Fruit fly (Drosophila melanogaster) whole organism, adult: ENCODE data around the gene PIP82.

Source experiments
- CG11617 ChIP-seq: fragments of 200-800 bp; sonication (Bioruptor generic); optimal IDR thresholded peaks from 2 replicates; lab custom pipeline; 2017; ENCODE audit warnings: mild to moderate bottlenecking, missing biosample characterization, missing genetic modification reagents, missing genetic modification characterization
- CG12768 ChIP-seq: fragments of 200-800 bp; sonication (Bioruptor generic); optimal IDR thresholded peaks from 2 replicates; lab custom pipeline; 2017; ENCODE audit warnings: missing biosample characterization, missing genetic modification characterization, mild to moderate bottlenecking, moderate library complexity, missing genetic modification reagents
- CG14711 ChIP-seq: fragments of 200-800 bp; sonication (Bioruptor generic); optimal IDR thresholded peaks from 2 replicates; lab custom pipeline; 2018; ENCODE audit warnings: missing biosample characterization, mild to moderate bottlenecking, missing genetic modification characterization, moderate library complexity
- CG1620 ChIP-seq: fragments of 200-800 bp; sonication (Bioruptor generic); optimal IDR thresholded peaks from 2 replicates; lab custom pipeline; 2016; ENCODE audit warnings: missing biosample characterization, missing genetic modification characterization
- CG33017 ChIP-seq: fragments of 200-800 bp; sonication (Bioruptor generic); optimal IDR thresholded peaks from 2 replicates; lab custom pipeline; 2018; ENCODE audit warnings: missing biosample characterization, mild to moderate bottlenecking, missing genetic modification characterization, moderate library complexity
- CG5204 ChIP-seq: fragments of 200-800 bp; sonication (Bioruptor generic); optimal IDR thresholded peaks from 2 replicates; lab custom pipeline; 2016; ENCODE audit warnings: missing biosample characterization, missing genetic modification characterization
- CG7045 ChIP-seq: fragments of 200-800 bp; sonication (Bioruptor generic); optimal IDR thresholded peaks from 2 replicates; lab custom pipeline; 2017; ENCODE audit warnings: missing biosample characterization, mild to moderate bottlenecking, missing genetic modification characterization
- CG7101 ChIP-seq: fragments of 200-800 bp; sonication (Bioruptor generic); optimal IDR thresholded peaks from 2 replicates; lab custom pipeline; 2018; ENCODE audit warnings: missing biosample characterization, mild to moderate bottlenecking, missing genetic modification characterization, moderate library complexity
- Clk ChIP-seq: fragments of 200-800 bp; sonication (Bioruptor generic); optimal IDR thresholded peaks from 2 replicates; lab custom pipeline; 2017; ENCODE audit warnings: missing biosample characterization, missing genetic modification characterization
- Crg-1 ChIP-seq: fragments of 200-800 bp; sonication (Bioruptor generic); optimal IDR thresholded peaks from 2 replicates; lab custom pipeline; 2016; ENCODE audit warnings: missing biosample characterization, missing genetic modification characterization
- Hr96 ChIP-seq: fragments of 200-800 bp; sonication (Bioruptor generic); optimal IDR thresholded peaks from 2 replicates; lab custom pipeline; 2016; ENCODE audit warnings: missing biosample characterization, missing genetic modification characterization
- Mnt ChIP-seq: fragments of 200-800 bp; sonication (Bioruptor generic); optimal IDR thresholded peaks from 2 replicates; lab custom pipeline; 2016; ENCODE audit warnings: missing biosample characterization, mild to moderate bottlenecking, missing genetic modification characterization
- bab1 ChIP-seq: fragments of 200-800 bp; sonication (Bioruptor generic); optimal IDR thresholded peaks from 3 replicates; lab custom pipeline; 2019; ENCODE audit warnings: missing biosample characterization, mild to moderate bottlenecking, missing genetic modification characterization, moderate library complexity
- cic ChIP-seq: fragments of 200-800 bp; sonication (Bioruptor generic); optimal IDR thresholded peaks from 2 replicates; lab custom pipeline; 2017; ENCODE audit warnings: missing biosample characterization, mild to moderate bottlenecking, missing genetic modification characterization, moderate library complexity
- cnc ChIP-seq, 2 experiments: fragments of >200 bp; optimal IDR thresholded peaks; 2 replicates each; lab custom pipeline; 2017
- kay ChIP-seq: fragments of 200-800 bp; sonication (Bioruptor generic); peaks from one replicate; lab custom pipeline; 2016; ENCODE audit warnings: missing biosample characterization, missing genetic modification characterization, borderline replicate concordance
- ovo ChIP-seq: fragments of 200-800 bp; sonication (Bioruptor generic); optimal IDR thresholded peaks from 2 replicates; lab custom pipeline; 2016; ENCODE audit warnings: missing biosample characterization, missing genetic modification characterization
- pad ChIP-seq: fragments of 200-800 bp; sonication (Bioruptor generic); optimal IDR thresholded peaks from 3 replicates; lab custom pipeline; 2017; ENCODE audit warnings: missing biosample characterization, missing genetic modification characterization, mild to moderate bottlenecking, moderate library complexity, missing genetic modification reagents
- tj ChIP-seq: fragments of 200-800 bp; sonication (Bioruptor generic); optimal IDR thresholded peaks from 3 replicates; lab custom pipeline; 2017; ENCODE audit warnings: missing biosample characterization, mild to moderate bottlenecking, missing genetic modification characterization, moderate library complexity
- toe ChIP-seq: fragments of 200-800 bp; sonication (Bioruptor generic); optimal IDR thresholded peaks from 2 replicates; lab custom pipeline; 2016; ENCODE audit warnings: missing biosample characterization, missing genetic modification characterization

Gene PIP82

dm6 chrX:8512251-8512650 lies 17.2 kb downstream of the PIP82 start:
- no peak for TF ChIP-seq cic (GFP tag; lab: Kevin White, UChicago)
- no peak for TF ChIP-seq CG12768 (GFP tag; lab: Kevin White, UChicago)
- TF ChIP-seq Hr96 (GFP tag; lab: Kevin White, UChicago), result no peak
- no peak for TF ChIP-seq Mnt (GFP tag; lab: Kevin White, UChicago)
- TF ChIP-seq ovo (GFP tag; lab: Kevin White, UChicago), result no peak
- no peak for TF ChIP-seq bab1 (GFP tag; lab: Kevin White, UChicago)
- TF ChIP-seq CG11617 (GFP tag; lab: Kevin White, UChicago), result no peak
- TF ChIP-seq CG14711 (tag; lab: Kevin White, UChicago), result no peak
- TF ChIP-seq CG7045 (GFP tag; lab: Kevin White, UChicago), result no peak
- no peak for TF ChIP-seq CG5204 (GFP tag; lab: Kevin White, UChicago)
- TF ChIP-seq CG7101 (tag; lab: Kevin White, UChicago), result no peak
- no peak for TF ChIP-seq pad (GFP tag; lab: Kevin White, UChicago)
- TF ChIP-seq CG1620, result no peak
- TF ChIP-seq toe (GFP tag; lab: Kevin White, UChicago), result no peak
- TF ChIP-seq kay (GFP tag; lab: Kevin White, UChicago), result no peak
- TF ChIP-seq Crg-1 (GFP tag; lab: Kevin White, UChicago), result no peak
- TF ChIP-seq tj, result no peak
- TF ChIP-seq cnc (optimal IDR thresholded peaks at IDR 0.05; lab: Kevin White, UChicago), result no peak
- no peak for TF ChIP-seq Clk (GFP tag; lab: Kevin White, UChicago)

- TF ChIP-seq toe (GFP tag; lab: Kevin White, UChicago), result no peak
- TF ChIP-seq kay (GFP tag; lab: Kevin White, UChicago), result no peak
- TF ChIP-seq Mnt (GFP tag; lab: Kevin White, UChicago), result no peak
- no peak for TF ChIP-seq bab1 (GFP tag; lab: Kevin White, UChicago)
- TF ChIP-seq Hr96 (GFP tag; lab: Kevin White, UChicago), result no peak
- peak; percentile 49 for TF ChIP-seq CG7101 (tag; lab: Kevin White, UChicago)
- no peak for TF ChIP-seq tj
- TF ChIP-seq Crg-1 (GFP tag; lab: Kevin White, UChicago), result no peak
- no peak for TF ChIP-seq CG33017 (tag; lab: Kevin White, UChicago)
- no peak for TF ChIP-seq CG14711 (tag; lab: Kevin White, UChicago)
- no peak for TF ChIP-seq cic (GFP tag; lab: Kevin White, UChicago)
- TF ChIP-seq CG7045 (GFP tag; lab: Kevin White, UChicago), result peak; percentile 23
- TF ChIP-seq Clk (GFP tag; lab: Kevin White, UChicago), result no peak
Observed at dm6 chrX:8510731-8511130, 18.8 kb downstream of the PIP82 start.

DNA sequence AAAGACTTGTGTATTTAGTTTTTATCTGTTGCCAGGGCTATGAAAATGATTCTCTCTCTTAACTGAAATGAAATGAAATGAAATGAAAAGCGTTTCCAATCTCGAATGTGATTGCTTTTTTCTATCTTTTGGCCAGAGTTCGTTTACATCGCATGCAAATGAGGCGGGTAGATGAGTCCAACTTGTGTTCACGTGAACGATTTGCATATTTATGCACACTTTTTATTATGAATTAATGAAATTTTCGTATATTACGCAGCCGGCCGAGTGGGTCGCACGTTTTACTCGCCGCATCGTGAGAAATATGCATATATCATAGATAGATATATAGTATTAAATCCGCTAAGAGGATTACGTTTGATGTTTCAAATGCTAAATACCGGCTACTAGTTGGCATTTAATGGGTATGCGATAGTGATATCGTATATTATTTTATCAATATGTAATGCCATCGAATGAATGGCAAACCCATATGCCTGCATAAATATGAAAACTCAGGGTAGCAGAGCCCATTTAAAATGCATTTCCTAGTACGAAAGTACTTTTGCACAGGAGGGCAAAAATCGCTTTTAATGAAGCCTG lies 24.4 kb downstream of the PIP82 start:
- TF ChIP-seq Hr96 (GFP tag; lab: Kevin White, UChicago), result no peak
- TF ChIP-seq Crg-1 (GFP tag; lab: Kevin White, UChicago), result no peak
- no peak for TF ChIP-seq CG12768 (GFP tag; lab: Kevin White, UChicago)

DNA sequence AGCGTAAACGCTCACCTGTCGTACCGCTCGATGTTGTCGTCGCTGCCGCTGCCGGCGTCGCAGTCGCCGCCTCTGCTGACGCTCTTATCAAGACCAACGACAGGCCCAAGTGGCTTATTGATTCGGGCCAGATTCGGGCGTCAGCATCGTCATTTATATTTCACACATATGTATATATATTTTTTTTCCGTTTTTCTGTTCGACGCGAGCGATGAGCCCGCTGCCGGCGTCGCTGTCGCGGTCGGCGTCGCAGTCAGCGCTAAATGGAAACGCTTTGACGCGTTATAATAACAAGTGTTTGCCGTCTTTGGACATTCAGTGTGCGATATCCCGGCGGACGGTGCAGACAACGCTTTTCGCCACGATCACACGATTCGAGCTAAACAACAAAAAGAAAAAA lies 27.4 kb downstream of the PIP82 start:
- TF ChIP-seq Hr96 (GFP tag; lab: Kevin White, UChicago), result no peak
- peak; percentile 38 for TF ChIP-seq cic (GFP tag; lab: Kevin White, UChicago)

DNA sequence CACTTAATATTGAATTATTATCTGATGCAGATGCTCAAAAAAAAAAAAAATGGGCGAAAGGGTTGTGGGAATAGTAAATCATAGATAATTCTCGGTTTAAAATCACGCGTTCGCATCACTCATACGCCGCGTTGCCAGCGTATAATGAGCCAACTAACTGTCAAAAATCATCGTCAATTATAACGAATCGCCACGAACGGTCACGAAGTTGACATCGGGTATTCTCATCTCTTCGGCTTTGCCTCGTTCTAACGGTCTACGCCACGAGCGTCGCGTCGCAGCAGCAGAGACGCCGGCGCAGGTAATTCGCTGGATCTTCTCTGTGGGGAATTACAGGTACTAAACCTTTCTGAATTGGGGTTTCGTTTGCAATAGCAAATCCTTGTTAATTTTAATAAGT lies 28.1 kb downstream of the PIP82 start:
- TF ChIP-seq CG1620 (no peak), tj (no peak), CG11617 (GFP tag; lab: Kevin White, UChicago) (no peak), kay (GFP tag; lab: Kevin White, UChicago) (no peak), CG33017 (tag; lab: Kevin White, UChicago) (no peak), CG7045 (GFP tag; lab: Kevin White, UChicago) (no peak), CG12768 (GFP tag; lab: Kevin White, UChicago) (no peak), Crg-1 (GFP tag; lab: Kevin White, UChicago) (no peak)

dm6 chrX:8499151-8499550 lies 30.3 kb downstream of the PIP82 start:
- no peak for TF ChIP-seq Clk (GFP tag; lab: Kevin White, UChicago)
- TF ChIP-seq ovo (GFP tag; lab: Kevin White, UChicago), result no peak
- no peak for TF ChIP-seq Mnt (GFP tag; lab: Kevin White, UChicago)
- TF ChIP-seq toe (GFP tag; lab: Kevin White, UChicago), result no peak
- TF ChIP-seq kay (GFP tag; lab: Kevin White, UChicago), result no peak
- TF ChIP-seq pad (GFP tag; lab: Kevin White, UChicago), result no peak
- no peak for TF ChIP-seq CG33017 (tag; lab: Kevin White, UChicago)

dm6 chrX:8497604-8498232 lies 31.8 kb downstream of the PIP82 start:
- TF ChIP-seq CG7101 (tag; lab: Kevin White, UChicago), result peak; percentile 1
- no peak for TF ChIP-seq Crg-1 (GFP tag; lab: Kevin White, UChicago)
